Fruit fly (Drosophila melanogaster) whole organism, wandering third instar larva: ENCODE results near the gene CG13760.

Experiments
- Abd-B ChIP-seq: fragments of >200 bp; optimal IDR thresholded peaks from 2 replicates; lab custom pipeline; 2017; ENCODE audit warnings: missing biosample characterization, missing genetic modification characterization
- Dfd ChIP-seq: fragments of >200 bp; optimal IDR thresholded peaks from 2 replicates; lab custom pipeline; 2017; ENCODE audit warnings: missing biosample characterization, missing genetic modification characterization
- Hr78 ChIP-seq: fragments of >200 bp; optimal IDR thresholded peaks from 2 replicates; lab custom pipeline; 2017; ENCODE audit warnings: missing biosample characterization, missing genetic modification characterization
- Hr83 ChIP-seq: fragments of 200-300 bp; sonication (Bioruptor generic); optimal IDR thresholded peaks from 2 replicates; lab custom pipeline; 2016; ENCODE audit warnings: missing biosample characterization, mild to moderate bottlenecking, missing genetic modification characterization, moderate library complexity; ENCODE audit not compliant: poor library complexity, severe bottlenecking
- Myc ChIP-seq: fragments of >200 bp; optimal IDR thresholded peaks from 2 replicates; lab custom pipeline; 2017
- brk ChIP-seq: fragments of 200-800 bp; sonication (Bioruptor generic); optimal IDR thresholded peaks from 2 replicates; lab custom pipeline; 2016; ENCODE audit warnings: missing biosample characterization, mild to moderate bottlenecking, missing genetic modification characterization
- dl ChIP-seq, 2 experiments: fragments of 175-275, 200-275 bp in 1 of 2; fragments of 200-275 bp in 1 of 2; sonication (Bioruptor generic); optimal IDR thresholded peaks; lab custom pipeline; 2018; ENCODE audit warnings: mild to moderate bottlenecking in 2 of 2, missing biosample characterization in 2 of 2, missing genetic modification characterization in 2 of 2, moderate library complexity in 2 of 2; ENCODE audit not compliant: partially characterized antibody in 2 of 2, insufficient read depth in 1 of 2
- dmrt93B ChIP-seq: fragments of 200-800 bp; sonication (Bioruptor generic); optimal IDR thresholded peaks from 2 replicates; lab custom pipeline; 2018; ENCODE audit warnings: missing biosample characterization, mild to moderate bottlenecking, missing genetic modification characterization
- ey ChIP-seq: fragments of 200-800 bp; sonication (Bioruptor generic); optimal IDR thresholded peaks from 2 replicates; lab custom pipeline; 2016; ENCODE audit warnings: missing biosample characterization, missing genetic modification characterization
- h ChIP-seq: fragments of 200-800 bp; sonication (Bioruptor generic); optimal IDR thresholded peaks from 3 replicates; lab custom pipeline; 2016; ENCODE audit warnings: missing biosample characterization, mild to moderate bottlenecking, missing genetic modification characterization
- pan ChIP-seq: fragments of >200 bp; optimal IDR thresholded peaks from 2 replicates; lab custom pipeline; 2017
- psq ChIP-seq: fragments of 200-800 bp; sonication (Bioruptor generic); optimal IDR thresholded peaks from 3 replicates; lab custom pipeline; 2017; ENCODE audit warnings: missing biosample characterization, mild to moderate bottlenecking, missing genetic modification characterization, moderate library complexity
- rgr ChIP-seq: fragments of 200-800 bp; sonication (Bioruptor generic); optimal IDR thresholded peaks from 3 replicates; lab custom pipeline; 2016; ENCODE audit warnings: missing biosample characterization, mild to moderate bottlenecking, missing genetic modification characterization
- usp ChIP-seq: fragments of >200 bp; optimal IDR thresholded peaks from 2 replicates; lab custom pipeline; 2017; ENCODE audit warnings: missing biosample characterization, missing genetic modification characterization

DNA sequence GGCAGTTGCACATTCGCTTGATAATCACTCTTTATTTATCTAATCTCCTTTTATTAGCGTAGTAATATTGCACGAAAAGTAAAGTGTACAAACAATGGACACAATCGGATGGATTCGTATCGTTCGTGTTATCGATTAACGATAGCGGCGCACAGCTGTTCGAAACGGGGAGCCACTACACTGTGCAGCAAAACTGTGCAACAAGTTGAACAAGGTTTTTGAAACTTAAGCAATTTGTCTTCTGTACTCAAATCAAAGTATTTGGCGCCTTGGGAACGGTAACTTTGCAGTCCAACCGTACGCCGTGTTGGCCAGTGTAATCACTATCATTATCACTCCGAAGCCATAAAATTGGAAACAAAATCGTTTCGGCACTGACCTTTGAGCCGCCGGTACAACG lies 34.2 kb upstream of the CG13760 start, which contains the start of the genes Tsp3A and Seipin:
- TF ChIP-seq h (GFP tag; lab: Kevin White, UChicago) = peak; percentile 90
- peak; percentile 77 for TF ChIP-seq psq (GFP tag; lab: Kevin White, UChicago)
- no peak for TF ChIP-seq Hr78
- no peak for TF ChIP-seq dmrt93B (GFP tag; lab: Kevin White, UChicago)
- peak; percentile 90 for TF ChIP-seq rgr (GFP tag; lab: Kevin White, UChicago)
- no peak for TF ChIP-seq usp (GFP tag; lab: Kevin White, UChicago)
- TF ChIP-seq ey = peak; percentile 86
- peak; percentile 52 for TF ChIP-seq Hr83
- no peak for TF ChIP-seq dl (GFP tag; optimal IDR thresholded peaks at IDR 0.05; lab: Kevin White, UChicago; ENCODE audit: insufficient read depth in 1 of 2, partially characterized antibody in 2 of 2)
- no peak for TF ChIP-seq Abd-B (GFP tag; lab: Kevin White, UChicago)
- TF ChIP-seq pan = no peak
- TF ChIP-seq brk = no peak
- TF ChIP-seq Dfd = no peak
- no peak for TF ChIP-seq Myc (lab: Kevin White, UChicago)
